Worm (Caenorhabditis elegans) whole organism, L1 larva: Measurements from ENCODE around the gene rde-8.
A peak's percentile ranks its signal among the peaks of the same experiment; 100 is the strongest.

ENCODE experiments used
- F16B12.6 ChIP-seq: fragments of 150-350 bp; optimal IDR thresholded peaks from 2 replicates; lab custom pipeline; 2014; ENCODE audit warnings: missing biosample characterization, missing genetic modification characterization
- ama-1 ChIP-seq: fragments of 150-350 bp; optimal IDR thresholded peaks from 2 replicates; lab custom pipeline; 2014
- ceh-82 ChIP-seq, 3 experiments: fragments of 150-350 bp in 1 of 3; sonication (generic microtip) in 2 of 3; optimal IDR thresholded peaks; 2 replicates each; lab custom pipeline; 2014 to 2017; ENCODE audit warnings: missing biosample characterization in 3 of 3, missing genetic modification characterization in 3 of 3
- grh-1 ChIP-seq: fragments of 200-800 bp; sonication (Bioruptor generic); IDR thresholded peaks from 2 replicates; pipeline ENCODE4 v1.3.6; 2022; ENCODE audit warnings: missing genetic modification reagents, missing genetic modification characterization, missing compliant biosample characterization
- mef-2 ChIP-seq: fragments of 150-350 bp; optimal IDR thresholded peaks from 2 replicates; lab custom pipeline; 2014; ENCODE audit warnings: missing biosample characterization, missing genetic modification characterization
- mep-1 ChIP-seq: fragments of 150-350 bp; optimal IDR thresholded peaks from 2 replicates; lab custom pipeline; 2014; ENCODE audit warnings: missing biosample characterization, missing genetic modification characterization
- nhr-77 ChIP-seq: fragments of 150-350 bp; optimal IDR thresholded peaks from 2 replicates; lab custom pipeline; 2014; ENCODE audit warnings: missing biosample characterization, missing genetic modification characterization
- skn-1 ChIP-seq: fragments of 150-350 bp; optimal IDR thresholded peaks from 2 replicates; lab custom pipeline; 2014; ENCODE audit warnings: missing biosample characterization, missing genetic modification characterization
- sox-4 ChIP-seq: sonication (generic microtip); optimal IDR thresholded peaks from 2 replicates; lab custom pipeline; 2016; ENCODE audit warnings: missing genetic modification characterization, missing compliant biosample characterization
- unc-98 ChIP-seq: fragments of 200-800 bp; sonication (Bioruptor generic); IDR thresholded peaks from 2 replicates; pipeline ENCODE4 v1.3.6; 2022; ENCODE audit warnings: missing genetic modification characterization, missing compliant biosample characterization
- ztf-11 ChIP-seq, 2 experiments: sonication (generic microtip); optimal IDR thresholded peaks; 2 replicates each; lab custom pipeline; 2016 to 2017; ENCODE audit warnings: missing genetic modification characterization in 2 of 2, missing biosample characterization in 1 of 2, missing compliant biosample characterization in 1 of 2

ce11 chrIV:7144670-7145257 is 41.7 kb upstream of the rde-8 start, which contains the start of gene hecd-1:
- TF ChIP-seq mep-1 = no peak
- TF ChIP-seq skn-1 (tag; lab: Kevin White, UChicago) = no peak
- TF ChIP-seq ama-1 (lab: Kevin White, UChicago) = no peak
- no peak for TF ChIP-seq nhr-77 (tag; lab: Kevin White, UChicago)
- peak; percentile 26 for TF ChIP-seq F16B12.6
- peak in 1 of 3 experiments; percentile 29 for TF ChIP-seq ceh-82 (tag; optimal IDR thresholded peaks at IDR 0.05; lab: Kevin White, UChicago)
- no peak for TF ChIP-seq mef-2 (tag; lab: Kevin White, UChicago)
- TF ChIP-seq grh-1 = no peak
- no peak for TF ChIP-seq sox-4
- TF ChIP-seq ztf-11 (tag; optimal IDR thresholded peaks at IDR 0.05; lab: Kevin White, UChicago) = no peak
- no peak for TF ChIP-seq unc-98 (GFP tag; lab: Robert Waterston, UW)
